Fruit fly (Drosophila melanogaster): Measurements from ENCODE around the gene CG4935.
A peak's percentile ranks its signal among the peaks of the same experiment; 100 is the strongest.

The CG4935 gene

dm6 chr2L:16281419-16282076 is 19.6 kb downstream of the CG4935 start (continued):
- TF ChIP-seq Sox100B (GFP tag; optimal IDR thresholded peaks at IDR 0.05) (peak; percentile 25), CG12391 (tag; optimal IDR thresholded peaks at IDR 0.05) (peak; percentile 7), slp2 (GFP tag; optimal IDR thresholded peaks at IDR 0.05) (no peak), fu2 (GFP tag; optimal IDR thresholded peaks at IDR 0.05) (no peak), Ssrp (tag; optimal IDR thresholded peaks at IDR 0.05) (peak; percentile 26), sima (GFP tag; optimal IDR thresholded peaks at IDR 0.05) (no peak), phol (tag; optimal IDR thresholded peaks at IDR 0.05) (peak; percentile 6), sd (tag; optimal IDR thresholded peaks at IDR 0.05) (peak; percentile 97), Doc3 (GFP tag; IDR thresholded peaks at IDR 0.05; ENCODE audit: partially characterized antibody) (no peak), HLHmδ (GFP tag; optimal IDR thresholded peaks at IDR 0.05) (peak; percentile 35), CG4282 (GFP tag; optimal IDR thresholded peaks at IDR 0.05) (no peak), CG7556 (GFP tag; optimal IDR thresholded peaks at IDR 0.05) (peak; percentile 13), dmrt11E (tag; optimal IDR thresholded peaks at IDR 0.05) (peak; percentile 52), CG7271 (tag; optimal IDR thresholded peaks at IDR 0.05) (no peak), cwo (GFP tag; optimal IDR thresholded peaks at IDR 0.05) (no peak), CG13424 (tag; optimal IDR thresholded peaks at IDR 0.05) (peak; percentile 35), CG9609 (GFP tag; optimal IDR thresholded peaks at IDR 0.05) (no peak), Med (GFP tag) (peak; percentile 46), pho (GFP tag; optimal IDR thresholded peaks at IDR 0.05) (no peak), Lpt (GFP tag; optimal IDR thresholded peaks at IDR 0.05) (peak; percentile 89), CG9727 (GFP tag; optimal IDR thresholded peaks at IDR 0.05) (no peak), otp (GFP tag; IDR thresholded peaks at IDR 0.05) (no peak), Blimp-1 (GFP tag; optimal IDR thresholded peaks at IDR 0.05) (peak; percentile 13), CG31441 (GFP tag; IDR thresholded peaks at IDR 0.05) (no peak), rib (GFP tag; IDR thresholded peaks at IDR 0.05) (peak; percentile 14; the same call in 1 of the 2 replicates), eve (GFP tag; optimal IDR thresholded peaks at IDR 0.05) (peak in 1 of 2 experiments; percentile 49), Dref (GFP tag; IDR thresholded peaks at IDR 0.05) (no peak), CG4360 (GFP tag; IDR thresholded peaks at IDR 0.05) (peak; percentile 65), CG17802 (tag; optimal IDR thresholded peaks at IDR 0.05) (no peak), z (GFP tag; IDR thresholded peaks at IDR 0.05) (peak; percentile 14; the same call in 1 of the 3 replicates), CG18262 (tag; optimal IDR thresholded peaks at IDR 0.05) (peak; percentile 39), Chrac-16 (GFP tag; optimal IDR thresholded peaks at IDR 0.05) (no peak), Jarid2 (GFP tag; optimal IDR thresholded peaks at IDR 0.05) (no peak), CG15696 (tag; optimal IDR thresholded peaks at IDR 0.05) (peak; percentile 8), CG1233 (GFP tag; optimal IDR thresholded peaks at IDR 0.05) (no peak), Rx (GFP tag; IDR thresholded peaks at IDR 0.05) (no peak), vvl (GFP tag; IDR thresholded peaks at IDR 0.05) (peak; percentile 22; the same call in 1 of the 2 replicates), Spps (tag; optimal IDR thresholded peaks at IDR 0.05) (no peak), CG12155 (GFP tag; optimal IDR thresholded peaks at IDR 0.05) (no peak), Ets65A (GFP tag) (peak; percentile 38), zfh1 (GFP tag; IDR thresholded peaks at IDR 0.05) (no peak), CG3407 (GFP tag; optimal IDR thresholded peaks at IDR 0.05) (no peak), Trl (optimal IDR thresholded peaks at IDR 0.05) (peak; percentile 28 to 30), Trl (GFP tag; optimal IDR thresholded peaks at IDR 0.05) (no peak), CG2678 (tag; optimal IDR thresholded peaks at IDR 0.05) (peak; percentile 20), CG15601 (tag; optimal IDR thresholded peaks at IDR 0.05) (peak; percentile 16), grau (tag; optimal IDR thresholded peaks at IDR 0.05) (peak; percentile 92), chinmo (GFP tag; IDR thresholded peaks at IDR 0.05; ENCODE audit: partially characterized antibody) (no peak), CrebB (tag; optimal IDR thresholded peaks at IDR 0.05) (no peak), nmo (GFP tag; optimal IDR thresholded peaks at IDR 0.05) (peak; percentile 21)
